4 worm cellular contexts compared by ENCODE assay signal in the genomic region with DNA sequence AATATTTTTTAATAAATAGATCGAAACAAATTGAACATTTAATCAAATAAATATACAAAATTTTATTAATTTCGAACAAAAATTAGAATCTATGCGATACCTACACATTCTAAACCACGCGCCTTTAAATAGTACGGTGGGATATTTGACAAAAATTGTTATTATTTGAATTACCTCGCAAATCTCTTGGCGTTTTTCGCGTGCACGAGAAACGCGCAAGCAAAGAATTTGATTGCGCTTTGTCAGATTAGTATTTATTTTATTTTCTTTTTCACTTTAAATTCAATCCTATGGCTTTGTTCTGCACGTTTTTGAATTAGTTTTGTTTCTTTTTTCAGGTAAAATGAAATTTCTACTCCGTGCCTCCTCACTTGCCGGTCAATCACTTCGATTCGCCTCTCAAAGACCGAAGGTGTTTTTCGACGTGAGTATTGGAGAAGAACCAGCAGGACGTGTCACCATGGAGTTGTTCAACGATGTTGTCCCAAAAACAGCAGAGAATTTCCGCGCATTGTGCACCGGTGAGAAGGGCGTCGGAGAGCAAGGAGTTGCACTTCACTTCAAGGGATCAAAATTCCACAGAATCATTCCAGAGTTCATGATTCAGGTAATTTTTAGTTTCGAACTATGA.
TF ChIP-seq lines count a peak whose summit lies in the region.

A gene (plus strand): TSS at position 339 of the 631 bp plus-strand sequence.

TF ChIP-seq in whole organism, L2 larva, 48 proteins besides CTCF, POLR2A, EP300 and RAD21 (continues in another document):
- TF ChIP-seq lsy-2 (tag; optimal IDR thresholded peaks at IDR 0.05; lab: Kevin White, UChicago) (peak; percentile 81 to 93), ZK546.5 (tag; optimal IDR thresholded peaks at IDR 0.05; lab: Kevin White, UChicago) (no peak), dmd-4 (tag; optimal IDR thresholded peaks at IDR 0.05; lab: Kevin White, UChicago) (no peak), nhr-23 (tag; optimal IDR thresholded peaks at IDR 0.05; lab: Kevin White, UChicago) (no peak), peb-1 (tag; optimal IDR thresholded peaks at IDR 0.05; lab: Kevin White, UChicago) (no peak), C34F6.9 (tag; optimal IDR thresholded peaks at IDR 0.05; lab: Kevin White, UChicago) (peak; percentile 92), snpc-4 (tag; optimal IDR thresholded peaks at IDR 0.05; lab: Kevin White, UChicago) (peak; percentile 82), lin-13 (GFP tag; optimal IDR thresholded peaks at IDR 0.05; lab: Kevin White, UChicago) (peak; percentile 81), ceh-16 (tag; optimal IDR thresholded peaks at IDR 0.05; lab: Kevin White, UChicago) (peak; percentile 32), R02D3.7 (tag; optimal IDR thresholded peaks at IDR 0.05; lab: Kevin White, UChicago) (peak; percentile 49), crh-2 (tag; optimal IDR thresholded peaks at IDR 0.05; lab: Kevin White, UChicago) (peak; percentile 80), ceh-82 (tag; optimal IDR thresholded peaks at IDR 0.05; lab: Kevin White, UChicago) (no peak), sem-4 (tag; optimal IDR thresholded peaks at IDR 0.05; lab: Kevin White, UChicago) (peak; percentile 52), skn-1 (tag; optimal IDR thresholded peaks at IDR 0.05; lab: Kevin White, UChicago) (no peak), nhr-21 (tag; optimal IDR thresholded peaks at IDR 0.05; lab: Kevin White, UChicago) (peak; percentile 73), egl-27 (tag; optimal IDR thresholded peaks at IDR 0.05; lab: Kevin White, UChicago) (peak; percentile 46), F13H6.1 (tag; optimal IDR thresholded peaks at IDR 0.05; lab: Kevin White, UChicago) (peak; percentile 80), nhr-12 (tag; optimal IDR thresholded peaks at IDR 0.05; lab: Kevin White, UChicago) (no peak), ztf-11 (tag; optimal IDR thresholded peaks at IDR 0.05; lab: Kevin White, UChicago) (no peak), alr-1 (tag; optimal IDR thresholded peaks at IDR 0.05; lab: Kevin White, UChicago) (no peak), elt-3 (tag; optimal IDR thresholded peaks at IDR 0.05; lab: Kevin White, UChicago) (no peak), ama-1 (optimal IDR thresholded peaks at IDR 0.05; lab: Kevin White, UChicago) (peak; percentile 78)

TF ChIP-seq in whole organism, L4 larva, 104 proteins besides CTCF, POLR2A, EP300 and RAD21 (continues in another document):
- TF ChIP-seq ZK337.2 (GFP tag; IDR thresholded peaks at IDR 0.05; lab: Robert Waterston, UW) (no peak), hif-1 (tag; optimal IDR thresholded peaks at IDR 0.05; lab: Kevin White, UChicago) (peak in 1 of 2 experiments; percentile 25), nhr-10 (tag; optimal IDR thresholded peaks at IDR 0.05; lab: Kevin White, UChicago) (no peak), F49E8.2 (tag; optimal IDR thresholded peaks at IDR 0.05; lab: Kevin White, UChicago; ENCODE audit: borderline replicate concordance) (peak; percentile 1), T26A8.4 (GFP tag; IDR thresholded peaks at IDR 0.05; lab: Robert Waterston, UW) (peak; percentile 70), aha-1 (tag; lab: Kevin White, UChicago) (peak; percentile 31), ceh-44 (GFP tag; IDR thresholded peaks at IDR 0.05; lab: Robert Waterston, UW) (no peak), hlh-30 (tag; optimal IDR thresholded peaks at IDR 0.05; lab: Kevin White, UChicago; ENCODE audit: insufficient read depth) (peak; percentile 52), snpc-4 (tag; optimal IDR thresholded peaks at IDR 0.05; lab: Kevin White, UChicago) (no peak), F10B5.3 (tag; optimal IDR thresholded peaks at IDR 0.05; lab: Kevin White, UChicago) (peak; percentile 40), daf-8 (GFP tag; IDR thresholded peaks at IDR 0.05; lab: Robert Waterston, UW) (no peak), lin-38 (GFP tag; IDR thresholded peaks at IDR 0.05; lab: Robert Waterston, UW) (peak; percentile 84), Y75B8A.6 (GFP tag; IDR thresholded peaks at IDR 0.05; lab: Robert Waterston, UW) (no peak), daf-16 (GFP tag; optimal IDR thresholded peaks at IDR 0.05; lab: Kevin White, UChicago) (no peak), daf-16 (tag; optimal IDR thresholded peaks at IDR 0.05; lab: Kevin White, UChicago) (peak; percentile 20), ztf-11 (tag; optimal IDR thresholded peaks at IDR 0.05; lab: Kevin White, UChicago) (no peak), nhr-11 (tag; optimal IDR thresholded peaks at IDR 0.05; lab: Kevin White, UChicago) (peak; percentile 34), egl-43 (GFP tag; IDR thresholded peaks at IDR 0.05; lab: Robert Waterston, UW) (no peak), hlh-11 (tag; optimal IDR thresholded peaks at IDR 0.05; lab: Kevin White, UChicago) (peak; percentile 66), saeg-2 (GFP tag; IDR thresholded peaks at IDR 0.05; lab: Robert Waterston, UW) (no peak), dmd-6 (GFP tag; IDR thresholded peaks at IDR 0.05; lab: Robert Waterston, UW) (peak; percentile 55; the same call in 1 of the 2 replicates), lsy-2 (tag; optimal IDR thresholded peaks at IDR 0.05; lab: Kevin White, UChicago) (peak in 1 of 2 experiments; percentile 93)

TF ChIP-seq in whole organism, late embryonic, 69 proteins besides CTCF, POLR2A, EP300 and RAD21:
- peak; percentile 81 for TF ChIP-seq nfya-1 (tag; optimal IDR thresholded peaks at IDR 0.05; lab: Kevin White, UChicago)
- peak; percentile 25 for TF ChIP-seq tbx-2 (tag; optimal IDR thresholded peaks at IDR 0.05; lab: Kevin White, UChicago)
- TF ChIP-seq lin-11 (tag; optimal IDR thresholded peaks at IDR 0.05; lab: Kevin White, UChicago) = no peak
- peak; percentile 28 for TF ChIP-seq ceh-48 (tag; optimal IDR thresholded peaks at IDR 0.05; lab: Kevin White, UChicago)
- peak; percentile 10 for TF ChIP-seq dve-1 (tag; optimal IDR thresholded peaks at IDR 0.05; lab: Kevin White, UChicago)
- TF ChIP-seq ceh-18 (tag; optimal IDR thresholded peaks at IDR 0.05; lab: Kevin White, UChicago) = peak; percentile 33
- peak; percentile 51 for TF ChIP-seq unc-42 (tag; optimal IDR thresholded peaks at IDR 0.05; lab: Kevin White, UChicago)
- TF ChIP-seq npax-4 (tag; optimal IDR thresholded peaks at IDR 0.05; lab: Kevin White, UChicago) = no peak
- TF ChIP-seq ceh-31 (tag; optimal IDR thresholded peaks at IDR 0.05; lab: Kevin White, UChicago) = peak; percentile 52
- TF ChIP-seq fax-1 (tag; optimal IDR thresholded peaks at IDR 0.05; lab: Kevin White, UChicago) = no peak
- TF ChIP-seq ceh-34 (tag; optimal IDR thresholded peaks at IDR 0.05; lab: Kevin White, UChicago) = peak; percentile 35
- TF ChIP-seq sox-4 (tag; optimal IDR thresholded peaks at IDR 0.05; lab: Kevin White, UChicago) = no peak

TF ChIP-seq in whole organism, mixed stage, embryonic, 35 proteins besides CTCF, POLR2A, EP300 and RAD21:
- TF ChIP-seq ham-2 (GFP tag; optimal IDR thresholded peaks at IDR 0.05; lab: Kevin White, UChicago) (no peak), nhr-12 (tag; optimal IDR thresholded peaks at IDR 0.05; lab: Kevin White, UChicago) (no peak), nhr-28 (tag; optimal IDR thresholded peaks at IDR 0.05; lab: Kevin White, UChicago) (no peak), nhr-2 (tag; optimal IDR thresholded peaks at IDR 0.05; lab: Kevin White, UChicago) (no peak), drap-1 (GFP tag; optimal IDR thresholded peaks at IDR 0.05; lab: Kevin White, UChicago) (peak; percentile 12), elt-3 (tag; optimal IDR thresholded peaks at IDR 0.05; lab: Kevin White, UChicago) (no peak), nhr-76 (tag; optimal IDR thresholded peaks at IDR 0.05; lab: Kevin White, UChicago) (no peak), bed-3 (GFP tag; optimal IDR thresholded peaks at IDR 0.05; lab: Kevin White, UChicago) (no peak), cnd-1 (tag; optimal IDR thresholded peaks at IDR 0.05; lab: Kevin White, UChicago) (no peak), M03D4.4 (tag; optimal IDR thresholded peaks at IDR 0.05; lab: Kevin White, UChicago) (no peak), hlh-1 (tag; optimal IDR thresholded peaks at IDR 0.05; lab: Kevin White, UChicago) (peak; percentile 23), ceh-39 (tag; optimal IDR thresholded peaks at IDR 0.05; lab: Kevin White, UChicago) (peak; percentile 25), snpc-4 (tag; optimal IDR thresholded peaks at IDR 0.05; lab: Kevin White, UChicago) (no peak), nhr-237 (tag; optimal IDR thresholded peaks at IDR 0.05; lab: Kevin White, UChicago) (peak; percentile 72), lsy-2 (tag; optimal IDR thresholded peaks at IDR 0.05; lab: Kevin White, UChicago) (peak; percentile 79), ztf-11 (tag; optimal IDR thresholded peaks at IDR 0.05; lab: Kevin White, UChicago) (no peak), tbx-8 (GFP tag; optimal IDR thresholded peaks at IDR 0.05; lab: Kevin White, UChicago) (no peak), ces-1 (GFP tag; optimal IDR thresholded peaks at IDR 0.05; lab: Kevin White, UChicago) (peak; percentile 80), pha-4 (tag; optimal IDR thresholded peaks at IDR 0.05; lab: Kevin White, UChicago) (peak; percentile 77), mls-2 (tag; optimal IDR thresholded peaks at IDR 0.05; lab: Kevin White, UChicago) (no peak), flh-1 (GFP tag; optimal IDR thresholded peaks at IDR 0.05; lab: Kevin White, UChicago) (no peak), sptf-1 (tag; optimal IDR thresholded peaks at IDR 0.05; lab: Kevin White, UChicago) (peak; percentile 53), unc-120 (tag; optimal IDR thresholded peaks at IDR 0.05; lab: Kevin White, UChicago; ENCODE audit: poor library complexity, severe bottlenecking) (peak; percentile 7), sem-2 (GFP tag; optimal IDR thresholded peaks at IDR 0.05; lab: Kevin White, UChicago) (no peak), lin-13 (tag; optimal IDR thresholded peaks at IDR 0.05; lab: Kevin White, UChicago) (peak; percentile 74), lin-32 (GFP tag; optimal IDR thresholded peaks at IDR 0.05; lab: Kevin White, UChicago) (no peak), ceh-83 (GFP tag; optimal IDR thresholded peaks at IDR 0.05; lab: Kevin White, UChicago) (no peak), mep-1 (tag; optimal IDR thresholded peaks at IDR 0.05; lab: Kevin White, UChicago) (peak; percentile 36), zip-8 (tag; optimal IDR thresholded peaks at IDR 0.05; lab: Kevin White, UChicago) (no peak), unc-39 (tag; optimal IDR thresholded peaks at IDR 0.05; lab: Kevin White, UChicago) (no peak), mab-5 (tag; optimal IDR thresholded peaks at IDR 0.05; lab: Kevin White, UChicago) (no peak), elt-1 (tag; optimal IDR thresholded peaks at IDR 0.05; lab: Kevin White, UChicago; ENCODE audit: borderline replicate concordance, insufficient read depth) (no peak), ceh-43 (GFP tag; optimal IDR thresholded peaks at IDR 0.05; lab: Kevin White, UChicago) (no peak), unc-62 (GFP tag; optimal IDR thresholded peaks at IDR 0.05; lab: Kevin White, UChicago) (no peak), blmp-1 (tag; optimal IDR thresholded peaks at IDR 0.05; lab: Kevin White, UChicago) (no peak)
TF ChIP-seq in whole organism, mixed stage, embryonic: peak in this region for 11.
